Worm (Caenorhabditis elegans) whole organism, midembryonic: Measurements from ENCODE around the gene srt-22.
"Not testable (repeated sequence)": the region's sequence is repeated elsewhere in the genome, so short reads cannot be mapped to it uniquely, and the experiment has no call there.

Experiments used
- T22C8.4 ChIP-seq: fragments of 200-800 bp; sonication (Bioruptor generic); IDR thresholded peaks from 2 replicates; pipeline ENCODE4 v1.3.6; 2022; ENCODE audit warnings: missing genetic modification characterization, missing compliant biosample characterization
- cog-1 ChIP-seq: sonication (generic microtip); optimal IDR thresholded peaks from 2 replicates; lab custom pipeline; 2016; ENCODE audit warnings: missing genetic modification characterization, missing compliant biosample characterization
- flt-1 ChIP-seq: fragments of 200-800 bp; sonication (Bioruptor generic); IDR thresholded peaks from 2 replicates; pipeline ENCODE4 v1.3.6; 2022; ENCODE audit warnings: missing genetic modification characterization, missing compliant biosample characterization
- klf-2 ChIP-seq: fragments of 200-800 bp; sonication (Bioruptor generic); conservative IDR thresholded peaks from 2 replicates; pipeline ENCODE4 v1.3.6; 2022; ENCODE audit warnings: missing genetic modification reagents, missing genetic modification characterization, missing compliant biosample characterization
- med-1 ChIP-seq: sonication (generic microtip); optimal IDR thresholded peaks from 2 replicates; lab custom pipeline; 2017; ENCODE audit warnings: missing genetic modification characterization, mild to moderate bottlenecking, missing compliant biosample characterization, antibody characterized with exemption, missing genetic modification reagents; ENCODE audit not compliant: insufficient read depth
- ref-1 ChIP-seq: fragments of 200-800 bp; sonication (Bioruptor generic); conservative IDR thresholded peaks from 2 replicates; pipeline ENCODE4 v1.3.6; 2022; ENCODE audit warnings: missing genetic modification reagents, missing genetic modification characterization, missing compliant biosample characterization
- tab-1 ChIP-seq: fragments of 200-800 bp; sonication (Bioruptor generic); IDR thresholded peaks from 2 replicates; pipeline ENCODE4 v1.3.6; 2022; ENCODE audit warnings: missing genetic modification characterization, missing compliant biosample characterization
- ztf-23 ChIP-seq: fragments of 200-800 bp; sonication (Bioruptor generic); IDR thresholded peaks from 2 replicates; pipeline ENCODE4 v1.3.6; 2022; ENCODE audit warnings: missing genetic modification reagents, missing genetic modification characterization, missing compliant biosample characterization
- ztf-29 ChIP-seq: fragments of 200-800 bp; sonication (Bioruptor generic); IDR thresholded peaks from 2 replicates; pipeline ENCODE4 v1.3.6; 2022; ENCODE audit warnings: missing genetic modification reagents, missing genetic modification characterization, missing compliant biosample characterization

Gene srt-22

ce11 chrV:15315827-15316527 is at the start of gene srt-22, which contains the start of gene nhr-246:
Gene srt-22 (minus strand): TSS chrV:15315927.
Gene nhr-246 (plus strand): TSS chrV:15316477.
- TF ChIP-seq flt-1 (GFP tag; lab: Robert Waterston, UW) = no peak
- TF ChIP-seq T22C8.4 (GFP tag; lab: Robert Waterston, UW) = no peak
- TF ChIP-seq med-1 (GFP tag; lab: Kevin White, UChicago) = no peak
- TF ChIP-seq tab-1 (GFP tag; lab: Robert Waterston, UW) = no peak
- no peak for TF ChIP-seq ref-1 (GFP tag; lab: Robert Waterston, UW)
- no peak for TF ChIP-seq klf-2
- no peak for TF ChIP-seq ztf-29 (GFP tag; lab: Robert Waterston, UW)
- TF ChIP-seq cog-1 (tag; lab: Kevin White, UChicago) = no peak
- no peak for TF ChIP-seq ztf-23 (GFP tag; lab: Robert Waterston, UW)

- TF ChIP-seq klf-2; med-1 (GFP tag; lab: Kevin White, UChicago); flt-1 (GFP tag; lab: Robert Waterston, UW): not testable (repeated sequence)
These were observed 45.7 kb upstream of the srt-22 start, which contains the start of gene ech-1.1 for ce11 chrV:15361412-15361811. Gene ech-1.1 (minus strand): TSS chrV:15361512.

ce11 chrV:15354648-15355047 is 38.9 kb upstream of the srt-22 start, which contains the start of gene C29F3.7:
Gene C29F3.7 (plus strand): TSS chrV:15354901.
- TF ChIP-seq cog-1 (tag; lab: Kevin White, UChicago) (no peak), med-1 (GFP tag; lab: Kevin White, UChicago) (no peak), tab-1 (GFP tag; lab: Robert Waterston, UW) (no peak), ref-1 (GFP tag; lab: Robert Waterston, UW) (no peak), klf-2 (no peak), ztf-23 (GFP tag; lab: Robert Waterston, UW) (no peak), flt-1 (GFP tag; lab: Robert Waterston, UW) (no peak), T22C8.4 (GFP tag; lab: Robert Waterston, UW) (no peak), ztf-29 (GFP tag; lab: Robert Waterston, UW) (no peak)

- TF ChIP-seq T22C8.4 (GFP tag; lab: Robert Waterston, UW) = no peak
- TF ChIP-seq ztf-29 (GFP tag; lab: Robert Waterston, UW) = no peak
- TF ChIP-seq flt-1 (GFP tag; lab: Robert Waterston, UW) = no peak
- no peak for TF ChIP-seq tab-1 (GFP tag; lab: Robert Waterston, UW)
- no peak for TF ChIP-seq ztf-23 (GFP tag; lab: Robert Waterston, UW)
- TF ChIP-seq klf-2 = no peak
- no peak for TF ChIP-seq cog-1 (tag; lab: Kevin White, UChicago)
- no peak for TF ChIP-seq ref-1 (GFP tag; lab: Robert Waterston, UW)
- TF ChIP-seq med-1 (GFP tag; lab: Kevin White, UChicago) = no peak
These were observed 36.6 kb upstream of the srt-22 start, which contains the start of gene srx-58 for ce11 chrV:15352376-15352775. Gene srx-58 (plus strand): TSS chrV:15352676.

ce11 chrV:15350615-15351014 is 34.9 kb upstream of the srt-22 start, which contains the start of gene clec-231:
Gene clec-231 (minus strand): TSS chrV:15350715.
- no peak for TF ChIP-seq flt-1 (GFP tag; lab: Robert Waterston, UW)
- TF ChIP-seq ztf-23 (GFP tag; lab: Robert Waterston, UW) = no peak
- TF ChIP-seq T22C8.4 (GFP tag; lab: Robert Waterston, UW) = no peak
- TF ChIP-seq klf-2 = no peak
- TF ChIP-seq tab-1 (GFP tag; lab: Robert Waterston, UW) = no peak

ce11 chrV:15349044-15349443 is 33.3 kb upstream of the srt-22 start, which contains the start of gene clec-230:
Gene clec-230 (minus strand): TSS chrV:15349144.
- TF ChIP-seq flt-1 (GFP tag; lab: Robert Waterston, UW) (no peak), ztf-23 (GFP tag; lab: Robert Waterston, UW) (no peak), T22C8.4 (GFP tag; lab: Robert Waterston, UW) (no peak), ztf-29 (GFP tag; lab: Robert Waterston, UW) (no peak), med-1 (GFP tag; lab: Kevin White, UChicago) (no peak), cog-1 (tag; lab: Kevin White, UChicago) (no peak), ref-1 (GFP tag; lab: Robert Waterston, UW) (no peak), tab-1 (GFP tag; lab: Robert Waterston, UW) (no peak)

ce11 chrV:15347292-15347691 is 31.6 kb upstream of the srt-22 start, which contains the start of gene C29F3.3:
Gene C29F3.3 (minus strand): TSS chrV:15347392.
- TF ChIP-seq ztf-23 (GFP tag; lab: Robert Waterston, UW) (no peak), med-1 (GFP tag; lab: Kevin White, UChicago) (no peak), ztf-29 (GFP tag; lab: Robert Waterston, UW) (no peak), ref-1 (GFP tag; lab: Robert Waterston, UW) (no peak), T22C8.4 (GFP tag; lab: Robert Waterston, UW) (no peak), tab-1 (GFP tag; lab: Robert Waterston, UW) (no peak), cog-1 (tag; lab: Kevin White, UChicago) (no peak), flt-1 (GFP tag; lab: Robert Waterston, UW) (no peak), klf-2 (no peak)

- TF ChIP-seq cog-1 (tag; lab: Kevin White, UChicago) (no peak), med-1 (GFP tag; lab: Kevin White, UChicago) (no peak), ztf-29 (GFP tag; lab: Robert Waterston, UW) (no peak), tab-1 (GFP tag; lab: Robert Waterston, UW) (no peak), T22C8.4 (GFP tag; lab: Robert Waterston, UW) (no peak), klf-2 (no peak), flt-1 (GFP tag; lab: Robert Waterston, UW) (no peak), ztf-23 (GFP tag; lab: Robert Waterston, UW) (no peak), ref-1 (GFP tag; lab: Robert Waterston, UW) (no peak)
These were observed 28.8 kb upstream of the srt-22 start, which contains the start of gene wrt-8 for ce11 chrV:15344481-15344880. Gene wrt-8 (minus strand): TSS chrV:15344581.

- TF ChIP-seq tab-1 (GFP tag; lab: Robert Waterston, UW) = no peak
- no peak for TF ChIP-seq flt-1 (GFP tag; lab: Robert Waterston, UW)
- no peak for TF ChIP-seq ztf-23 (GFP tag; lab: Robert Waterston, UW)
- no peak for TF ChIP-seq ref-1 (GFP tag; lab: Robert Waterston, UW)
- no peak for TF ChIP-seq klf-2
These were observed 25.7 kb upstream of the srt-22 start, which contains the start of gene clec-229 for ce11 chrV:15341404-15341803. Gene clec-229 (minus strand): TSS chrV:15341504.
